Fruit fly (Drosophila melanogaster): Measurements from ENCODE around the gene CG13999.

The CG13999 gene

DNA sequence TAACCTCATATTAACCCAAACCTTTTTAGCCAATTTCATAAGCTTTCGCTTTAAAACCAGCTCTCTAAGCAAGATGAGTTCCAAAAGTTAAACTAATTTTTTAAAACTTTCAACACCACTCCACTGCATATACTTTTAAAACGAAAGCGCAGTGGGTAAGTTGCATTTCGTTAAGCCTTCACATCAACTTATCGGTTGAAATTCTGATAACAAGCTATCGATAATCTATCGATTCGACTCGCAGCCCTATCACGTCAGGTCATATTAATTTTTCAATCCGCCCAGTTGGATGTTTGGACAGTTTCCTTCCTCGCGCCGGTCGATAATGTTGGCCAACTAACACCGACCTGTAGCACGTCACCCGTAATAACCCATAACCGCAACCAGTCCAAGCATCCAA, 29.8 kb upstream of the CG13999 start, which contains the start of gene ifc (continued):
- TF ChIP-seq Ravus (GFP tag; IDR thresholded peaks at IDR 0.05) (no peak), grau (tag; optimal IDR thresholded peaks at IDR 0.05) (peak; percentile 69), sug (tag; optimal IDR thresholded peaks at IDR 0.05) (peak; percentile 60), crc (GFP tag; optimal IDR thresholded peaks at IDR 0.05) (peak; percentile 1), en (GFP tag; optimal IDR thresholded peaks at IDR 0.05) (peak; percentile 1), tap (tag; optimal IDR thresholded peaks at IDR 0.05) (peak; percentile 38), sd (tag; optimal IDR thresholded peaks at IDR 0.05) (peak; percentile 55), ewg (GFP tag; optimal IDR thresholded peaks at IDR 0.05) (peak; percentile 49), CG10366 (GFP tag; IDR thresholded peaks at IDR 0.05) (no peak), Sry-β (GFP tag; optimal IDR thresholded peaks at IDR 0.05) (peak; percentile 12), tx (GFP tag; optimal IDR thresholded peaks at IDR 0.05) (peak; percentile 37), lmd (GFP tag; IDR thresholded peaks at IDR 0.05) (no peak), lov (optimal IDR thresholded peaks at IDR 0.05) (no peak), lov (GFP tag; IDR thresholded peaks at IDR 0.05) (no peak), CG1233 (GFP tag; optimal IDR thresholded peaks at IDR 0.05) (no peak), CG5180 (GFP tag; optimal IDR thresholded peaks at IDR 0.05) (no peak), salm (tag; optimal IDR thresholded peaks at IDR 0.05) (no peak), PHDP (tag; optimal IDR thresholded peaks at IDR 0.05) (peak; percentile 44), ara (GFP tag; IDR thresholded peaks at IDR 0.05) (no peak), Med (GFP tag) (peak; percentile 94), chn (GFP tag; optimal IDR thresholded peaks at IDR 0.05) (peak; percentile 54), HLHmδ (GFP tag; optimal IDR thresholded peaks at IDR 0.05) (peak; percentile 19), tio (GFP tag; optimal IDR thresholded peaks at IDR 0.05) (no peak), CG18619 (GFP tag; optimal IDR thresholded peaks at IDR 0.05) (peak; percentile 37), CG9797 (GFP tag; optimal IDR thresholded peaks at IDR 0.05) (peak; percentile 94), fd3F (GFP tag; optimal IDR thresholded peaks at IDR 0.05) (peak; percentile 22), NfI (GFP tag; optimal IDR thresholded peaks at IDR 0.05) (peak; percentile 77), knrl (GFP tag; IDR thresholded peaks at IDR 0.05; ENCODE audit: partially characterized antibody) (no peak), CG2712 (tag; optimal IDR thresholded peaks at IDR 0.05) (peak; percentile 76), tgo (GFP tag; IDR thresholded peaks at IDR 0.05) (no peak), bcd (GFP tag; optimal IDR thresholded peaks at IDR 0.05) (peak; percentile 87), ssp (GFP tag; IDR thresholded peaks at IDR 0.05) (no peak), B-H1 (GFP tag; IDR thresholded peaks at IDR 0.05) (no peak), bab2 (GFP tag; optimal IDR thresholded peaks at IDR 0.05) (peak; percentile 49), z (GFP tag; IDR thresholded peaks at IDR 0.05) (no peak), CG17359 (tag; optimal IDR thresholded peaks at IDR 0.05) (peak; percentile 41), CG7839 (tag; optimal IDR thresholded peaks at IDR 0.05) (peak; percentile 58), CG11504 (tag; optimal IDR thresholded peaks at IDR 0.05) (no peak), CTCF (GFP tag; optimal IDR thresholded peaks at IDR 0.05) (peak; percentile 20), Kr (GFP tag; optimal IDR thresholded peaks at IDR 0.05) (no peak), Aef1 (GFP tag; IDR thresholded peaks at IDR 0.05) (no peak), CG6175 (GFP tag; IDR thresholded peaks at IDR 0.05) (no peak), D19B (GFP tag; optimal IDR thresholded peaks at IDR 0.05) (peak; percentile 21), CG4730 (GFP tag; IDR thresholded peaks at IDR 0.05) (no peak), CG30403 (GFP tag; optimal IDR thresholded peaks at IDR 0.05) (peak; percentile 68), CG13624 (GFP tag; optimal IDR thresholded peaks at IDR 0.05) (peak; percentile 81), CG10979 (tag; optimal IDR thresholded peaks at IDR 0.05) (peak; percentile 36), CG1647 (GFP tag; optimal IDR thresholded peaks at IDR 0.05) (peak; percentile 37), slou (GFP tag; optimal IDR thresholded peaks at IDR 0.05) (peak; percentile 22), Dip3 (GFP tag; optimal IDR thresholded peaks at IDR 0.05) (peak; percentile 51), CG15269 (tag; optimal IDR thresholded peaks at IDR 0.05) (peak; percentile 61), CG12236 (GFP tag; optimal IDR thresholded peaks at IDR 0.05) (no peak)
